Worm (Caenorhabditis elegans) whole organism, mixed stage, embryonic: ENCODE data around the gene R08C7.1.
A peak's percentile ranks its signal among the peaks of the same experiment; 100 is the strongest.

Source experiments
- M03D4.4 ChIP-seq: sonication (generic microtip); optimal IDR thresholded peaks from 2 replicates; lab custom pipeline; 2017; ENCODE audit warnings: mild to moderate bottlenecking, missing genetic modification characterization, missing compliant biosample characterization
- bed-3 ChIP-seq: fragments of 200-800 bp; sonication (Bioruptor generic); optimal IDR thresholded peaks from 3 replicates; lab custom pipeline; 2018; ENCODE audit warnings: mild to moderate bottlenecking, missing genetic modification characterization, moderate library complexity, missing compliant biosample characterization
- blmp-1 ChIP-seq: fragments of 150-350 bp; optimal IDR thresholded peaks from 2 replicates; lab custom pipeline; 2014; ENCODE audit warnings: missing biosample characterization, missing genetic modification characterization
- ceh-39 ChIP-seq: fragments of 150-350 bp; optimal IDR thresholded peaks from 2 replicates; lab custom pipeline; 2014; ENCODE audit warnings: missing biosample characterization, missing genetic modification characterization
- ceh-83 ChIP-seq: fragments of 200-800 bp; sonication (Bioruptor generic); optimal IDR thresholded peaks from 2 replicates; lab custom pipeline; 2018; ENCODE audit warnings: mild to moderate bottlenecking, missing genetic modification characterization, missing compliant biosample characterization
- ces-1 ChIP-seq: fragments of 150-350 bp; optimal IDR thresholded peaks from 2 replicates; lab custom pipeline; 2014; ENCODE audit warnings: missing biosample characterization, missing genetic modification reagents, missing genetic modification characterization
- cnd-1 ChIP-seq: fragments of 200-800 bp; sonication (Bioruptor generic); optimal IDR thresholded peaks from 2 replicates; lab custom pipeline; 2018; ENCODE audit warnings: mild to moderate bottlenecking, missing genetic modification characterization, missing compliant biosample characterization
- drap-1 ChIP-seq: fragments of 200-800 bp; sonication (Bioruptor generic); optimal IDR thresholded peaks from 3 replicates; lab custom pipeline; 2018; ENCODE audit warnings: mild to moderate bottlenecking, missing genetic modification characterization, missing compliant biosample characterization
- elt-3 ChIP-seq: fragments of 150-350 bp; optimal IDR thresholded peaks from 2 replicates; lab custom pipeline; 2014; ENCODE audit warnings: missing biosample characterization, missing genetic modification characterization
- flh-1 ChIP-seq: fragments of 200-800 bp; sonication (Bioruptor generic); optimal IDR thresholded peaks from 2 replicates; lab custom pipeline; 2018; ENCODE audit warnings: mild to moderate bottlenecking, missing genetic modification characterization, moderate library complexity, missing compliant biosample characterization
- ham-2 ChIP-seq: fragments of 200-800 bp; sonication (Bioruptor generic); optimal IDR thresholded peaks from 2 replicates; lab custom pipeline; 2018; ENCODE audit warnings: mild to moderate bottlenecking, missing genetic modification characterization, missing compliant biosample characterization
- hlh-1 ChIP-seq: fragments of 150-350 bp; optimal IDR thresholded peaks from 2 replicates; lab custom pipeline; 2014; ENCODE audit warnings: missing biosample characterization, missing genetic modification reagents, missing genetic modification characterization
- lin-13 ChIP-seq: fragments of 150-350 bp; optimal IDR thresholded peaks from 2 replicates; lab custom pipeline; 2014; ENCODE audit warnings: missing biosample characterization, missing genetic modification characterization
- lin-32 ChIP-seq: fragments of 200-800 bp; sonication (Bioruptor generic); optimal IDR thresholded peaks from 2 replicates; lab custom pipeline; 2018; ENCODE audit warnings: mild to moderate bottlenecking, missing genetic modification characterization, missing compliant biosample characterization
- mab-5 ChIP-seq: fragments of 150-350 bp; optimal IDR thresholded peaks from 2 replicates; lab custom pipeline; 2014; ENCODE audit warnings: missing biosample characterization, missing genetic modification characterization
- mep-1 ChIP-seq: fragments of 150-350 bp; optimal IDR thresholded peaks from 2 replicates; lab custom pipeline; 2017; ENCODE audit warnings: missing biosample characterization, missing genetic modification reagents, missing genetic modification characterization, inconsistent platforms
- mls-2 ChIP-seq: sonication (generic microtip); optimal IDR thresholded peaks from 2 replicates; lab custom pipeline; 2016; ENCODE audit warnings: mild to moderate bottlenecking, missing genetic modification characterization, moderate library complexity, missing compliant biosample characterization
- nhr-12 ChIP-seq: fragments of 150-350 bp; optimal IDR thresholded peaks from 2 replicates; lab custom pipeline; 2014; ENCODE audit warnings: missing biosample characterization, missing genetic modification characterization
- nhr-2 ChIP-seq: fragments of 150-350 bp; optimal IDR thresholded peaks from 2 replicates; lab custom pipeline; 2014; ENCODE audit warnings: missing biosample characterization, missing genetic modification characterization
- nhr-237 ChIP-seq: fragments of 150-350 bp; optimal IDR thresholded peaks from 2 replicates; lab custom pipeline; 2014; ENCODE audit warnings: missing biosample characterization, missing genetic modification characterization
- nhr-76 ChIP-seq: sonication (generic microtip); optimal IDR thresholded peaks from 2 replicates; lab custom pipeline; 2017; ENCODE audit warnings: missing biosample characterization, missing genetic modification characterization
- pha-4 ChIP-seq: fragments of 150-350 bp; optimal IDR thresholded peaks from 2 replicates; lab custom pipeline; 2018; ENCODE audit warnings: missing biosample characterization, missing genetic modification reagents, missing genetic modification characterization
- snpc-4 ChIP-seq: fragments of 150-350 bp; optimal IDR thresholded peaks from 2 replicates; lab custom pipeline; 2014; ENCODE audit warnings: missing biosample characterization, missing genetic modification characterization
- tbx-8 ChIP-seq: fragments of 200-800 bp; sonication (Bioruptor generic); optimal IDR thresholded peaks from 2 replicates; lab custom pipeline; 2018; ENCODE audit warnings: mild to moderate bottlenecking, missing genetic modification characterization, moderate library complexity, missing compliant biosample characterization
- unc-120 ChIP-seq: sonication (generic microtip); optimal IDR thresholded peaks from 2 replicates; lab custom pipeline; 2017; ENCODE audit warnings: missing genetic modification characterization, missing compliant biosample characterization; ENCODE audit not compliant: poor library complexity, severe bottlenecking
- unc-39 ChIP-seq: fragments of 150-350 bp; optimal IDR thresholded peaks from 2 replicates; lab custom pipeline; 2014; ENCODE audit warnings: missing biosample characterization, missing genetic modification characterization
- unc-62 ChIP-seq: fragments of 150-350 bp; optimal IDR thresholded peaks from 2 replicates; lab custom pipeline; 2014; ENCODE audit warnings: missing biosample characterization, missing genetic modification reagents, missing genetic modification characterization
- zip-8 ChIP-seq: fragments of 150-350 bp; optimal IDR thresholded peaks from 2 replicates; lab custom pipeline; 2014; ENCODE audit warnings: missing biosample characterization, missing genetic modification characterization
- ztf-11 ChIP-seq: fragments of 150-350 bp; optimal IDR thresholded peaks from 2 replicates; lab custom pipeline; 2014; ENCODE audit warnings: missing biosample characterization, missing genetic modification characterization

Gene R08C7.1

ce11 chrIV:4459342-4459741 is 7.7 kb downstream of the R08C7.1 start:
- TF ChIP-seq ceh-39 (tag; lab: Kevin White, UChicago) (no peak), M03D4.4 (tag; lab: Kevin White, UChicago) (no peak), ztf-11 (no peak), bed-3 (no peak), nhr-12 (tag; lab: Kevin White, UChicago) (no peak), nhr-76 (no peak), nhr-237 (tag; lab: Kevin White, UChicago) (no peak), mab-5 (tag; lab: Kevin White, UChicago) (no peak), elt-3 (tag; lab: Kevin White, UChicago) (no peak), pha-4 (tag; lab: Kevin White, UChicago) (no peak), unc-39 (tag; lab: Kevin White, UChicago) (no peak), tbx-8 (no peak), mls-2 (tag; lab: Kevin White, UChicago) (no peak), flh-1 (GFP tag; lab: Kevin White, UChicago) (no peak), hlh-1 (tag; lab: Kevin White, UChicago) (no peak), nhr-2 (tag; lab: Kevin White, UChicago) (no peak), snpc-4 (tag; lab: Kevin White, UChicago) (no peak), unc-120 (tag; lab: Kevin White, UChicago) (no peak), mep-1 (no peak)

ce11 chrIV:4463132-4463531 is 11.5 kb downstream of the R08C7.1 start, which contains the start of gene M01H9.2:
M01H9.2 (minus strand) TSS chrIV:4463232.
- TF ChIP-seq ceh-83 (no peak), drap-1 (GFP tag; lab: Kevin White, UChicago) (no peak)

- TF ChIP-seq bed-3 (no peak), ceh-39 (tag; lab: Kevin White, UChicago) (no peak), ces-1 (no peak), tbx-8 (no peak), pha-4 (tag; lab: Kevin White, UChicago) (no peak), nhr-12 (tag; lab: Kevin White, UChicago) (no peak)
Measured at ce11 chrIV:4465184-4465583, 13.5 kb downstream of the R08C7.1 start, which contains the start of gene M01H9.5. M01H9.5 (plus strand) TSS chrIV:4465484.

DNA sequence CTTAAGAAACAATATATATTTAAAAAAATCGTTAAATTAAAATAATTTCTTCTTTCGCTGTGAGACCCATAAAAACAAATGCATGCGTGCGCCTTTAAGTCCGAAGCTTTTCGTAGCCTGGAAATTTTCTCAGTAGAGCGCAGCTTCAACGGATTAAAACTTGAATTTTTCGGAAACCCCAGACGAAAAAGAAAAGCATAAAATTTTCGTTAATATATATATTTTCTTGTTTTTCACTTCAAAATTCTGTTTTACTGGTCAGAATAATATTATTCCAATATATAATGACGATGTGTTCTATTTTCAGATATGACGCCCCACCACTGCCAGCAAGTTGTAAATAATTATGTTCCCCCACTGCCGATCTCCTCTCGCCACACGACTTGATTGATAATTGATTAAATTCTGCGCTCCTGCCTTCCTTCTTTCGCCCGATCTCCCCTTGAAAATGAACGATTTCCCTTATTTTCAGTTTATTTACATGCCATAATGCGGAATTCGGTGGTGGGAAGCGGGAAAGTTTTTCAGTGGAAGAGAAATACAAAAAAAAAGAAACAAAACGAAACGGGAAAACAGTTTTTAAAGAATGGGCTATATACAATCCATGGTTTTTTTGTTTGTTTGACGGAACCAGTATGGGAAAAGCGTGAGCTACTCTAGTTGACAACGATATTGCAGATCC is 16.5 kb downstream of the R08C7.1 start:
- TF ChIP-seq ceh-39 (tag; lab: Kevin White, UChicago) = no peak
- TF ChIP-seq ceh-83 = peak; percentile 6

DNA sequence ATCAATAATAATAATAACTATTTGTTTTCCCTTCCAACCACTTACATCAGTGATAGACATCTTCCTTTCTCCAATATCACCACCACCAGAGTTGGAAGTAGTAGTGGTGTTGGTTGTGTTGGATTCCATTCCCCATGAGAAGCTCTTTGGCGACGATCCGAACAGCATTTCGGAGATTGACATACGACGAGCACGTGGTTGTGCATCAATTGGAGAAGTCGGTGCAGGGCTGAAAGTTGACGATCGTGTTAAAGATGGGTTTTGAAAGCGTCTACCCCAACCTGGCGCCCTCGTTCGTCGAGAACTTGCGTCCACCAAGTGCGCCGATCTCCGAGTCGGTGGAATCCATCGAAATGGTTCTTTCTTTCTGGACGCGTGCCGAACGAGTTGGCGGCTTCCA is 17.4 kb downstream of the R08C7.1 start:
- TF ChIP-seq zip-8 (tag; lab: Kevin White, UChicago) (no peak), cnd-1 (tag; lab: Kevin White, UChicago) (no peak), drap-1 (GFP tag; lab: Kevin White, UChicago) (no peak), lin-32 (GFP tag; lab: Kevin White, UChicago) (no peak), nhr-76 (no peak), unc-62 (GFP tag; lab: Kevin White, UChicago) (no peak), mls-2 (tag; lab: Kevin White, UChicago) (no peak), blmp-1 (no peak), nhr-237 (tag; lab: Kevin White, UChicago) (no peak), M03D4.4 (tag; lab: Kevin White, UChicago) (no peak), ham-2 (GFP tag; lab: Kevin White, UChicago) (no peak), lin-13 (tag; lab: Kevin White, UChicago) (no peak), ceh-39 (tag; lab: Kevin White, UChicago) (no peak), nhr-2 (tag; lab: Kevin White, UChicago) (no peak), ztf-11 (no peak), mep-1 (no peak), nhr-12 (tag; lab: Kevin White, UChicago) (no peak), bed-3 (no peak), mab-5 (tag; lab: Kevin White, UChicago) (no peak), flh-1 (GFP tag; lab: Kevin White, UChicago) (no peak)
- TF ChIP-seq, all 35 proteins: peak for 0
